Fruit fly (Drosophila melanogaster) whole organism, embryonic: ENCODE data around the gene CG34056.

Experiments
- Asciz ChIP-seq: fragments of 200-800 bp; sonication (Bioruptor generic); optimal IDR thresholded peaks from 2 replicates; lab custom pipeline; 2017; ENCODE audit warnings: missing biosample characterization, mild to moderate bottlenecking, missing genetic modification characterization, missing genetic modification reagents
- Atf-2 ChIP-seq: fragments of 200-800 bp; sonication (Bioruptor generic); optimal IDR thresholded peaks from 2 replicates; lab custom pipeline; 2016; ENCODE audit warnings: missing biosample characterization, missing genetic modification characterization
- Awh ChIP-seq: fragments of 200-800 bp; sonication (Bioruptor generic); IDR thresholded peaks from 2 replicates; pipeline ENCODE4, ENCODE4 v1.3.6; 2022; ENCODE audit warnings: missing biosample characterization, missing genetic modification characterization
- CG10366 ChIP-seq: fragments of 200-800 bp; sonication (Bioruptor generic); IDR thresholded peaks from 2 replicates; pipeline ENCODE4 v1.3.6; 2022; ENCODE audit warnings: missing biosample characterization, missing genetic modification characterization
- CG12236 ChIP-seq: fragments of 200-800 bp; sonication (Bioruptor generic); optimal IDR thresholded peaks from 2 replicates; lab custom pipeline; 2016; ENCODE audit warnings: missing biosample characterization, missing genetic modification characterization
- CG14441 ChIP-seq: fragments of 200-800 bp; sonication (Bioruptor generic); IDR thresholded peaks from 2 replicates; pipeline ENCODE4 v1.3.6; 2022; ENCODE audit warnings: missing biosample characterization, missing genetic modification characterization
- CG14965 ChIP-seq: fragments of 200-800 bp; sonication (Bioruptor generic); optimal IDR thresholded peaks from 2 replicates; lab custom pipeline; 2016; ENCODE audit warnings: missing biosample characterization, missing genetic modification characterization, borderline replicate concordance
- CG1603 ChIP-seq: fragments of 200-800 bp; sonication (Bioruptor generic); optimal IDR thresholded peaks from 2 replicates; lab custom pipeline; 2019; ENCODE audit warnings: missing biosample characterization, mild to moderate bottlenecking, missing genetic modification characterization, moderate library complexity
- CG16779 ChIP-seq: fragments of 200-800 bp; sonication (Bioruptor generic); IDR thresholded peaks from 2 replicates; pipeline ENCODE4 v1.3.6; 2022; ENCODE audit warnings: missing biosample characterization, missing genetic modification characterization
- CG16815 ChIP-seq: fragments of 200-800 bp; sonication (Bioruptor generic); optimal IDR thresholded peaks from 3 replicates; lab custom pipeline; 2017; ENCODE audit warnings: missing biosample characterization, mild to moderate bottlenecking, missing genetic modification characterization
- CG17359 ChIP-seq: fragments of 200-800 bp; sonication (Bioruptor generic); optimal IDR thresholded peaks from 3 replicates; lab custom pipeline; 2018; ENCODE audit warnings: missing biosample characterization, mild to moderate bottlenecking, missing genetic modification characterization, moderate library complexity
- CG18599 ChIP-seq: fragments of 200-800 bp; sonication (Bioruptor generic); optimal IDR thresholded peaks from 3 replicates; lab custom pipeline; 2017; ENCODE audit warnings: missing biosample characterization, missing genetic modification characterization, mild to moderate bottlenecking, moderate library complexity, missing genetic modification reagents
- CG3407 ChIP-seq: fragments of 200-800 bp; sonication (Bioruptor generic); optimal IDR thresholded peaks from 2 replicates; lab custom pipeline; 2018; ENCODE audit warnings: missing biosample characterization, mild to moderate bottlenecking, missing genetic modification characterization
- CG3838 ChIP-seq: fragments of 200-800 bp; sonication (Bioruptor generic); optimal IDR thresholded peaks from 3 replicates; lab custom pipeline; 2016; ENCODE audit warnings: missing biosample characterization, missing genetic modification characterization
- CG43689 ChIP-seq: fragments of 200-800 bp; sonication (Bioruptor generic); IDR thresholded peaks from 2 replicates; pipeline ENCODE4 v1.3.6; 2022; ENCODE audit warnings: missing biosample characterization, missing genetic modification characterization
- CG4730 ChIP-seq: fragments of 200-800 bp; sonication (Bioruptor generic); IDR thresholded peaks from 2 replicates; pipeline ENCODE4 v1.3.6; 2022; ENCODE audit warnings: missing biosample characterization, missing genetic modification characterization
- CG5953 ChIP-seq: fragments of 200-800 bp; sonication (Bioruptor generic); IDR thresholded peaks from 2 replicates; pipeline ENCODE4 v1.3.6; 2022; ENCODE audit warnings: missing biosample characterization, missing genetic modification characterization
- CG6254 ChIP-seq: fragments of 200-800 bp; sonication (Bioruptor generic); optimal IDR thresholded peaks from 3 replicates; lab custom pipeline; 2017; ENCODE audit warnings: mild to moderate bottlenecking, missing biosample characterization, missing genetic modification reagents, missing genetic modification characterization
- CG7372 ChIP-seq: fragments of 200-800 bp; sonication (Bioruptor generic); IDR thresholded peaks from 2 replicates; pipeline ENCODE4 v1.3.6; 2022; ENCODE audit warnings: missing biosample characterization, missing genetic modification characterization
- CG8924 ChIP-seq: fragments of 200-800 bp; optimal IDR thresholded peaks from 3 replicates; lab custom pipeline; 2019; ENCODE audit warnings: missing biosample characterization, mild to moderate bottlenecking, missing genetic modification characterization, moderate library complexity
- CG8944 ChIP-seq: fragments of 200-800 bp; sonication (Bioruptor generic); optimal IDR thresholded peaks from 3 replicates; lab custom pipeline; 2016; ENCODE audit warnings: missing biosample characterization, missing genetic modification characterization
- CG9727 ChIP-seq: fragments of 200-800 bp; sonication (Bioruptor generic); optimal IDR thresholded peaks from 3 replicates; lab custom pipeline; 2017; ENCODE audit warnings: missing biosample characterization, mild to moderate bottlenecking, missing genetic modification characterization
- CG9932 ChIP-seq: fragments of 200-800 bp; sonication (Bioruptor generic); IDR thresholded peaks from 2 replicates; pipeline ENCODE4 v1.3.6; 2022; ENCODE audit warnings: missing biosample characterization, missing genetic modification characterization
- CoRest ChIP-seq: fragments of 200-800 bp; sonication (Bioruptor generic); optimal IDR thresholded peaks from 3 replicates; lab custom pipeline; 2018; ENCODE audit warnings: missing biosample characterization, mild to moderate bottlenecking, missing genetic modification characterization, moderate library complexity
- Ets65A ChIP-seq: fragments of 200-800 bp; sonication (Bioruptor generic); peaks from one replicate; lab custom pipeline; 2016; ENCODE audit warnings: missing biosample characterization, missing genetic modification characterization
- Meics ChIP-seq: fragments of 200-800 bp; sonication (Bioruptor generic); optimal IDR thresholded peaks from 2 replicates; lab custom pipeline; 2017; ENCODE audit warnings: missing biosample characterization, mild to moderate bottlenecking, missing genetic modification characterization
- Sin3A ChIP-seq: fragments of >200 bp; optimal IDR thresholded peaks from 2 replicates; lab custom pipeline; 2018
- ara ChIP-seq: fragments of 200-800 bp; sonication (Bioruptor generic); IDR thresholded peaks from 2 replicates; pipeline ENCODE4 v1.3.6; 2022; ENCODE audit warnings: missing biosample characterization, missing genetic modification characterization
- az2 ChIP-seq: fragments of 200-800 bp; sonication (Bioruptor generic); optimal IDR thresholded peaks from 3 replicates; lab custom pipeline; 2016; ENCODE audit warnings: missing biosample characterization, missing genetic modification characterization
- bsh ChIP-seq, 2 experiments: fragments of 200-800 bp; sonication (Bioruptor generic); optimal IDR thresholded peaks; 2 replicates each; lab custom pipeline; 2017 to 2018; ENCODE audit warnings: mild to moderate bottlenecking in 2 of 2, missing biosample characterization in 2 of 2, missing genetic modification characterization in 2 of 2, moderate library complexity in 1 of 2
- corto ChIP-seq: fragments of 200-800 bp; sonication (Bioruptor generic); optimal IDR thresholded peaks from 2 replicates; lab custom pipeline; 2016; ENCODE audit warnings: missing biosample characterization, mild to moderate bottlenecking, missing genetic modification characterization, moderate library complexity
- da ChIP-seq: fragments of 200-800 bp; sonication (Bioruptor generic); optimal IDR thresholded peaks from 2 replicates; lab custom pipeline; 2016; ENCODE audit warnings: missing biosample characterization, missing genetic modification characterization
- dan ChIP-seq: fragments of 200-800 bp; sonication (Bioruptor generic); IDR thresholded peaks from 2 replicates; pipeline ENCODE4 v1.3.6; 2022; ENCODE audit warnings: missing biosample characterization, missing genetic modification characterization
- dpn ChIP-seq, 2 experiments: fragments of 200-800 bp; sonication (Bioruptor generic); optimal IDR thresholded peaks; 3 replicates each; lab custom pipeline; 2016; ENCODE audit warnings: missing biosample characterization in 2 of 2, missing genetic modification characterization in 2 of 2
- eve ChIP-seq, 2 experiments: fragments of >200 bp; optimal IDR thresholded peaks; 2 replicates each; lab custom pipeline; 2017; ENCODE audit warnings: missing biosample characterization in 2 of 2, missing genetic modification characterization in 2 of 2
- fd3F ChIP-seq: fragments of 200-800 bp; sonication (Bioruptor generic); optimal IDR thresholded peaks from 2 replicates; lab custom pipeline; 2018; ENCODE audit warnings: missing biosample characterization, mild to moderate bottlenecking, missing genetic modification characterization, moderate library complexity
- gsb-n ChIP-seq: fragments of 200-800 bp; sonication (Bioruptor generic); optimal IDR thresholded peaks from 3 replicates; lab custom pipeline; 2018; ENCODE audit warnings: missing biosample characterization, mild to moderate bottlenecking, missing genetic modification characterization
- her ChIP-seq: fragments of 200-800 bp; sonication (Bioruptor generic); optimal IDR thresholded peaks from 2 replicates; lab custom pipeline; 2016; ENCODE audit warnings: missing biosample characterization, missing genetic modification characterization
- ind ChIP-seq: fragments of 200-800 bp; sonication (Bioruptor generic); optimal IDR thresholded peaks from 3 replicates; lab custom pipeline; 2016; ENCODE audit warnings: missing biosample characterization, missing genetic modification characterization
- jigr1 ChIP-seq: fragments of 200-800 bp; sonication (Bioruptor generic); IDR thresholded peaks from 3 replicates; pipeline ENCODE4 v1.3.6; 2022; ENCODE audit warnings: missing biosample characterization, missing genetic modification characterization
- klu ChIP-seq: fragments of 200-800 bp; sonication (Bioruptor generic); IDR thresholded peaks from 2 replicates; pipeline ENCODE4 v1.3.6; 2022; ENCODE audit warnings: missing biosample characterization, missing genetic modification characterization
- otp ChIP-seq: fragments of 200-800 bp; sonication (Bioruptor generic); IDR thresholded peaks from 3 replicates; pipeline ENCODE4, ENCODE4 v1.3.6; 2022; ENCODE audit warnings: missing biosample characterization, missing genetic modification characterization
- prd ChIP-seq, 3 experiments: fragments of >200 bp in 2 of 3; fragments of 200-800 bp in 1 of 3; sonication (Bioruptor generic) in 1 of 3; optimal IDR thresholded peaks in 2 of 3; IDR thresholded peaks in 1 of 3; 2 replicates in 2 of 3; 3 replicates in 1 of 3; pipeline versions ENCODE4 v1.3.6 to Lab custom; 2017 to 2022; ENCODE audit warnings: missing biosample characterization in 1 of 3, missing genetic modification characterization in 1 of 3
- pros ChIP-seq: fragments of 200-800 bp; sonication (Bioruptor generic); optimal IDR thresholded peaks from 3 replicates; lab custom pipeline; 2019; ENCODE audit warnings: missing biosample characterization, mild to moderate bottlenecking, missing genetic modification characterization, moderate library complexity
- repo ChIP-seq: fragments of 200-800 bp; sonication (Bioruptor generic); optimal IDR thresholded peaks from 2 replicates; lab custom pipeline; 2016; ENCODE audit warnings: missing biosample characterization, missing genetic modification characterization
- row ChIP-seq: fragments of 200-800 bp; sonication (Bioruptor generic); IDR thresholded peaks from 3 replicates; pipeline ENCODE4 v1.3.6; 2022; ENCODE audit warnings: missing biosample characterization, missing genetic modification characterization
- sens-2 ChIP-seq: fragments of 200-800 bp; sonication (Bioruptor generic); IDR thresholded peaks from 2 replicates; pipeline ENCODE4 v1.3.6; 2022; ENCODE audit warnings: missing biosample characterization, missing genetic modification characterization
- stc ChIP-seq: fragments of 200-800 bp; sonication (Bioruptor generic); IDR thresholded peaks from 2 replicates; pipeline ENCODE4 v1.3.6; 2022; ENCODE audit warnings: missing biosample characterization, missing genetic modification characterization
- toy ChIP-seq: fragments of 200-800 bp; sonication (Bioruptor generic); IDR thresholded peaks from 2 replicates; pipeline ENCODE4 v1.3.6; 2022; ENCODE audit warnings: missing biosample characterization, missing genetic modification characterization
- ttk ChIP-seq: fragments of 200-800 bp; sonication (Bioruptor generic); IDR thresholded peaks from 2 replicates; pipeline ENCODE4 v2.1.2; 2022; ENCODE audit warnings: missing biosample characterization, missing genetic modification characterization
- wor ChIP-seq: fragments of 200-800 bp; sonication (Bioruptor generic); IDR thresholded peaks from 2 replicates; pipeline ENCODE4 v1.3.6; 2022; ENCODE audit warnings: missing biosample characterization, missing genetic modification characterization

Gene CG34056

dm6 chr3L:907673-908323 lies 12.0 kb downstream of the CG34056 start (continued):
- TF ChIP-seq bsh (GFP tag; optimal IDR thresholded peaks at IDR 0.05; lab: Kevin White, UChicago): peak in 1 of 2 experiments; percentile 74
- no peak for TF ChIP-seq toy (GFP tag; lab: Robert Waterston, UW)
- TF ChIP-seq CG10366 (GFP tag; lab: Robert Waterston, UW): no peak
- peak; percentile 76 for TF ChIP-seq CG1603
- TF ChIP-seq Ets65A (GFP tag; lab: Kevin White, UChicago): peak; percentile 77
- TF ChIP-seq CG16815: peak; percentile 24
- no peak for TF ChIP-seq CG3838
- no peak for TF ChIP-seq CG9932
- no peak for TF ChIP-seq fd3F
- no peak for TF ChIP-seq CG14965 (GFP tag; lab: Kevin White, UChicago)
- TF ChIP-seq klu (GFP tag; lab: Robert Waterston, UW): no peak
- peak; percentile 50 for TF ChIP-seq az2 (GFP tag; lab: Kevin White, UChicago)
- no peak for TF ChIP-seq CG12236 (GFP tag; lab: Kevin White, UChicago)
- TF ChIP-seq ind (GFP tag; lab: Kevin White, UChicago): peak; percentile 10
- no peak for TF ChIP-seq eve (GFP tag; optimal IDR thresholded peaks at IDR 0.05; lab: Kevin White, UChicago)
- 0 out of 2 replicates have a peak, but pooled peaks have one; percentile 19 for TF ChIP-seq stc (GFP tag; lab: Robert Waterston, UW)
- peak; percentile 33; the same call in 1 of the 2 replicates for TF ChIP-seq ara (GFP tag; lab: Robert Waterston, UW)
- no peak for TF ChIP-seq CG8944 (GFP tag; lab: Kevin White, UChicago)
- TF ChIP-seq sens-2 (GFP tag; lab: Robert Waterston, UW): no peak
- TF ChIP-seq jigr1 (GFP tag; lab: Robert Waterston, UW): no peak
- no peak for TF ChIP-seq CG6254 (GFP tag; lab: Kevin White, UChicago)
- TF ChIP-seq CG18599 (GFP tag; lab: Kevin White, UChicago): peak; percentile 40
- TF ChIP-seq Meics: no peak
- TF ChIP-seq wor (GFP tag; lab: Robert Waterston, UW): no peak
- no peak for TF ChIP-seq CG9727
- TF ChIP-seq CG3407: peak; percentile 9
- TF ChIP-seq pros (GFP tag; lab: Kevin White, UChicago): peak; percentile 94
- TF ChIP-seq Sin3A (lab: Kevin White, UChicago): no peak
- TF ChIP-seq gsb-n (tag; lab: Kevin White, UChicago): peak; percentile 41
- TF ChIP-seq her: no peak
- no peak for TF ChIP-seq CG7372
- TF ChIP-seq Asciz (GFP tag; lab: Kevin White, UChicago): no peak
- TF ChIP-seq da (GFP tag; lab: Kevin White, UChicago): no peak
- no peak for TF ChIP-seq Atf-2 (GFP tag; lab: Kevin White, UChicago)
- TF ChIP-seq CG5953 (GFP tag; lab: Robert Waterston, UW): no peak
- TF ChIP-seq CG14441: no peak
- TF ChIP-seq dpn (GFP tag; optimal IDR thresholded peaks at IDR 0.05; lab: Kevin White, UChicago): peak in 1 of 2 experiments; percentile 33
- TF ChIP-seq prd (optimal IDR thresholded peaks at IDR 0.05; lab: Kevin White, UChicago): no peak
- TF ChIP-seq prd (GFP tag; IDR thresholded peaks at IDR 0.05; lab: Robert Waterston, UW): peak; percentile 46; the same call in 2 of the 3 replicates
- TF ChIP-seq corto: peak; percentile 50
- no peak for TF ChIP-seq dan (GFP tag; lab: Robert Waterston, UW)
- TF ChIP-seq ttk (GFP tag; lab: Robert Waterston, UW): no peak
- TF ChIP-seq repo (GFP tag; lab: Kevin White, UChicago): no peak
- no peak for TF ChIP-seq CG16779 (GFP tag; lab: Robert Waterston, UW)
- TF ChIP-seq CG17359 (tag; lab: Kevin White, UChicago): peak; percentile 40
- peak; percentile 28 for TF ChIP-seq CG8924 (tag; lab: Kevin White, UChicago)
- peak; percentile 73 for TF ChIP-seq row (GFP tag; lab: Robert Waterston, UW)
- TF ChIP-seq CoRest (tag; lab: Kevin White, UChicago): peak; percentile 32
- 0 out of 2 replicates have a peak, but pooled peaks have one; percentile 46 for TF ChIP-seq Awh
- TF ChIP-seq CG4730 (GFP tag; lab: Robert Waterston, UW): no peak
- TF ChIP-seq otp: peak; percentile 33; the same call in 1 of the 3 replicates
- no peak for TF ChIP-seq CG43689 (GFP tag; lab: Robert Waterston, UW)
